Fruit fly (Drosophila melanogaster) whole organism, wandering third instar larva: Measurements from ENCODE around the gene CG15172.

Experiments
- Abd-B ChIP-seq: fragments of >200 bp; optimal IDR thresholded peaks from 2 replicates; lab custom pipeline; 2017; ENCODE audit warnings: missing biosample characterization, missing genetic modification characterization
- CG32264 ChIP-seq: fragments of 200-800 bp; sonication (Bioruptor generic); optimal IDR thresholded peaks from 2 replicates; lab custom pipeline; 2016; ENCODE audit warnings: missing biosample characterization, missing genetic modification characterization
- CG9705 ChIP-seq: fragments of 200-800 bp; sonication (Bioruptor generic); optimal IDR thresholded peaks from 2 replicates; lab custom pipeline; 2018; ENCODE audit warnings: missing biosample characterization, mild to moderate bottlenecking, missing genetic modification characterization
- CrebA ChIP-seq: fragments of 200-800 bp; sonication (Bioruptor generic); optimal IDR thresholded peaks from 2 replicates; lab custom pipeline; 2016; ENCODE audit warnings: missing biosample characterization, mild to moderate bottlenecking, missing genetic modification characterization, borderline replicate concordance
- Dfd ChIP-seq: fragments of >200 bp; optimal IDR thresholded peaks from 2 replicates; lab custom pipeline; 2017; ENCODE audit warnings: missing biosample characterization, missing genetic modification characterization
- Dif ChIP-seq: fragments of 200-275, 200-300 bp; sonication (Bioruptor generic); optimal IDR thresholded peaks from 2 replicates; lab custom pipeline; 2018; ENCODE audit warnings: missing biosample characterization, missing genetic modification characterization; ENCODE audit not compliant: partially characterized antibody
- GATAd ChIP-seq: sonication (Bioruptor generic); optimal IDR thresholded peaks from 2 replicates; lab custom pipeline; 2016; ENCODE audit warnings: missing biosample characterization, missing genetic modification characterization
- HLH106 ChIP-seq: fragments of 200-800 bp; optimal IDR thresholded peaks from 3 replicates; lab custom pipeline; 2019; ENCODE audit warnings: missing biosample characterization, mild to moderate bottlenecking, missing genetic modification characterization, moderate library complexity
- Hnf4 ChIP-seq: fragments of 200-800 bp; sonication (Bioruptor generic); optimal IDR thresholded peaks from 2 replicates; lab custom pipeline; 2016; ENCODE audit warnings: missing biosample characterization, mild to moderate bottlenecking, missing genetic modification characterization
- Hr78 ChIP-seq: fragments of >200 bp; optimal IDR thresholded peaks from 2 replicates; lab custom pipeline; 2017; ENCODE audit warnings: missing biosample characterization, missing genetic modification characterization
- Hr83 ChIP-seq: fragments of 200-300 bp; sonication (Bioruptor generic); optimal IDR thresholded peaks from 2 replicates; lab custom pipeline; 2016; ENCODE audit warnings: missing biosample characterization, mild to moderate bottlenecking, missing genetic modification characterization, moderate library complexity; ENCODE audit not compliant: poor library complexity, severe bottlenecking
- Jra ChIP-seq: sonication (Bioruptor generic); optimal IDR thresholded peaks from 2 replicates; lab custom pipeline; 2016; ENCODE audit warnings: missing biosample characterization, missing genetic modification characterization
- Mio ChIP-seq: sonication (Bioruptor generic); optimal IDR thresholded peaks from 2 replicates; lab custom pipeline; 2016; ENCODE audit warnings: missing biosample characterization, missing genetic modification characterization
- Myc ChIP-seq: fragments of >200 bp; optimal IDR thresholded peaks from 2 replicates; lab custom pipeline; 2017
- N ChIP-seq: fragments of >200 bp; optimal IDR thresholded peaks from 2 replicates; lab custom pipeline; 2018; ENCODE audit warnings: missing biosample characterization, missing external identifiers, missing genetic modification characterization
- OdsH ChIP-seq: fragments of 200-800 bp; sonication (Bioruptor generic); optimal IDR thresholded peaks from 2 replicates; lab custom pipeline; 2016; ENCODE audit warnings: missing biosample characterization, mild to moderate bottlenecking, missing genetic modification characterization
- Rel ChIP-seq, 2 experiments: fragments of 200-800 bp; sonication (Bioruptor generic) in 1 of 2; optimal IDR thresholded peaks; 2 replicates in 1 of 2; 3 replicates in 1 of 2; lab custom pipeline; 2016 to 2019; ENCODE audit warnings: mild to moderate bottlenecking in 2 of 2, missing biosample characterization in 2 of 2, missing genetic modification characterization in 2 of 2, moderate library complexity in 1 of 2
- Sp1 ChIP-seq: fragments of 200-800 bp; sonication (Bioruptor generic); optimal IDR thresholded peaks from 3 replicates; lab custom pipeline; 2019; ENCODE audit warnings: missing biosample characterization, mild to moderate bottlenecking, missing genetic modification characterization, moderate library complexity
- Vsx2 ChIP-seq: fragments of 200-300, 225-300 bp; sonication (Bioruptor generic); optimal IDR thresholded peaks from 2 replicates; lab custom pipeline; 2018; ENCODE audit warnings: missing biosample characterization, missing genetic modification characterization; ENCODE audit not compliant: partially characterized antibody
- br ChIP-seq: fragments of 200-800 bp; sonication (Bioruptor generic); optimal IDR thresholded peaks from 2 replicates; lab custom pipeline; 2016; ENCODE audit warnings: missing biosample characterization, missing genetic modification characterization
- brk ChIP-seq: fragments of 200-800 bp; sonication (Bioruptor generic); optimal IDR thresholded peaks from 2 replicates; lab custom pipeline; 2016; ENCODE audit warnings: missing biosample characterization, mild to moderate bottlenecking, missing genetic modification characterization
- dl ChIP-seq, 2 experiments: fragments of 175-275, 200-275 bp in 1 of 2; fragments of 200-275 bp in 1 of 2; sonication (Bioruptor generic); optimal IDR thresholded peaks; lab custom pipeline; 2018; ENCODE audit warnings: mild to moderate bottlenecking in 2 of 2, missing biosample characterization in 2 of 2, missing genetic modification characterization in 2 of 2, moderate library complexity in 2 of 2; ENCODE audit not compliant: partially characterized antibody in 2 of 2, insufficient read depth in 1 of 2
- dmrt93B ChIP-seq: fragments of 200-800 bp; sonication (Bioruptor generic); optimal IDR thresholded peaks from 2 replicates; lab custom pipeline; 2018; ENCODE audit warnings: missing biosample characterization, mild to moderate bottlenecking, missing genetic modification characterization
- dsf ChIP-seq: sonication (Bioruptor generic); optimal IDR thresholded peaks from 2 replicates; lab custom pipeline; 2016; ENCODE audit warnings: missing biosample characterization, missing genetic modification characterization, borderline replicate concordance
- ey ChIP-seq: fragments of 200-800 bp; sonication (Bioruptor generic); optimal IDR thresholded peaks from 2 replicates; lab custom pipeline; 2016; ENCODE audit warnings: missing biosample characterization, missing genetic modification characterization
- foxo ChIP-seq, 2 experiments: fragments of 200-800 bp; sonication (Bioruptor generic); optimal IDR thresholded peaks; 2 replicates in 1 of 2; 3 replicates in 1 of 2; lab custom pipeline; 2016 to 2017; ENCODE audit warnings: missing biosample characterization in 2 of 2, missing genetic modification characterization in 2 of 2
- fru ChIP-seq: fragments of 200-800 bp; sonication (Bioruptor generic); optimal IDR thresholded peaks from 3 replicates; lab custom pipeline; 2016; ENCODE audit warnings: missing biosample characterization, mild to moderate bottlenecking, missing genetic modification characterization
- h ChIP-seq: fragments of 200-800 bp; sonication (Bioruptor generic); optimal IDR thresholded peaks from 3 replicates; lab custom pipeline; 2016; ENCODE audit warnings: missing biosample characterization, mild to moderate bottlenecking, missing genetic modification characterization
- jim ChIP-seq: fragments of 175-275, 200-325 bp; sonication (Bioruptor generic); optimal IDR thresholded peaks from 2 replicates; lab custom pipeline; 2016; ENCODE audit warnings: missing biosample characterization, mild to moderate bottlenecking, missing genetic modification characterization
- lola ChIP-seq: fragments of >200 bp; optimal IDR thresholded peaks from 2 replicates; lab custom pipeline; 2017; ENCODE audit warnings: missing biosample characterization, missing genetic modification characterization
- pan ChIP-seq: fragments of >200 bp; optimal IDR thresholded peaks from 2 replicates; lab custom pipeline; 2017
- psq ChIP-seq: fragments of 200-800 bp; sonication (Bioruptor generic); optimal IDR thresholded peaks from 3 replicates; lab custom pipeline; 2017; ENCODE audit warnings: missing biosample characterization, mild to moderate bottlenecking, missing genetic modification characterization, moderate library complexity
- rgr ChIP-seq: fragments of 200-800 bp; sonication (Bioruptor generic); optimal IDR thresholded peaks from 3 replicates; lab custom pipeline; 2016; ENCODE audit warnings: missing biosample characterization, mild to moderate bottlenecking, missing genetic modification characterization
- sage ChIP-seq: fragments of 200-800 bp; sonication (Bioruptor generic); optimal IDR thresholded peaks from 2 replicates; lab custom pipeline; 2016; ENCODE audit warnings: missing biosample characterization, mild to moderate bottlenecking, missing genetic modification characterization
- sv ChIP-seq: fragments of 200-800 bp; sonication (Bioruptor generic); optimal IDR thresholded peaks from 3 replicates; lab custom pipeline; 2016; ENCODE audit warnings: missing biosample characterization, missing genetic modification characterization
- tai ChIP-seq: sonication (Bioruptor generic); optimal IDR thresholded peaks from 2 replicates; lab custom pipeline; 2016; ENCODE audit warnings: missing biosample characterization, missing genetic modification characterization
- usp ChIP-seq: fragments of >200 bp; optimal IDR thresholded peaks from 2 replicates; lab custom pipeline; 2017; ENCODE audit warnings: missing biosample characterization, missing genetic modification characterization
- woc ChIP-seq: sonication (Bioruptor generic); optimal IDR thresholded peaks from 2 replicates; lab custom pipeline; 2016; ENCODE audit warnings: missing biosample characterization, mild to moderate bottlenecking, missing genetic modification characterization

CG15172 gene

dm6 chr2L:19022221-19022516, at the start of gene CG15172:
CG15172 (plus strand) TSS chr2L:19022417.
- TF ChIP-seq CG9705 (GFP tag; lab: Kevin White, UChicago), result no peak
- TF ChIP-seq Hr83 (GFP tag; lab: Kevin White, UChicago), result no peak
- no peak for TF ChIP-seq Sp1 (GFP tag; lab: Kevin White, UChicago)
- TF ChIP-seq rgr (GFP tag; lab: Kevin White, UChicago), result no peak
- no peak for TF ChIP-seq CG32264
- no peak for TF ChIP-seq ey (GFP tag; lab: Kevin White, UChicago)
- TF ChIP-seq Myc (lab: Kevin White, UChicago), result no peak
- no peak for TF ChIP-seq OdsH
- TF ChIP-seq HLH106 (tag; lab: Kevin White, UChicago), result no peak
- no peak for TF ChIP-seq psq
- TF ChIP-seq N (GFP tag; lab: Kevin White, UChicago), result no peak
- no peak for TF ChIP-seq foxo (GFP tag; optimal IDR thresholded peaks at IDR 0.05; lab: Kevin White, UChicago)
- TF ChIP-seq woc (GFP tag; lab: Kevin White, UChicago), result no peak
- no peak for TF ChIP-seq Vsx2 (GFP tag; lab: Kevin White, UChicago)
- no peak for TF ChIP-seq dmrt93B (GFP tag; lab: Kevin White, UChicago)
- no peak for TF ChIP-seq Jra (GFP tag; lab: Kevin White, UChicago)
- TF ChIP-seq dsf (GFP tag; lab: Kevin White, UChicago), result no peak
- no peak for TF ChIP-seq GATAd (GFP tag; lab: Kevin White, UChicago)

DNA sequence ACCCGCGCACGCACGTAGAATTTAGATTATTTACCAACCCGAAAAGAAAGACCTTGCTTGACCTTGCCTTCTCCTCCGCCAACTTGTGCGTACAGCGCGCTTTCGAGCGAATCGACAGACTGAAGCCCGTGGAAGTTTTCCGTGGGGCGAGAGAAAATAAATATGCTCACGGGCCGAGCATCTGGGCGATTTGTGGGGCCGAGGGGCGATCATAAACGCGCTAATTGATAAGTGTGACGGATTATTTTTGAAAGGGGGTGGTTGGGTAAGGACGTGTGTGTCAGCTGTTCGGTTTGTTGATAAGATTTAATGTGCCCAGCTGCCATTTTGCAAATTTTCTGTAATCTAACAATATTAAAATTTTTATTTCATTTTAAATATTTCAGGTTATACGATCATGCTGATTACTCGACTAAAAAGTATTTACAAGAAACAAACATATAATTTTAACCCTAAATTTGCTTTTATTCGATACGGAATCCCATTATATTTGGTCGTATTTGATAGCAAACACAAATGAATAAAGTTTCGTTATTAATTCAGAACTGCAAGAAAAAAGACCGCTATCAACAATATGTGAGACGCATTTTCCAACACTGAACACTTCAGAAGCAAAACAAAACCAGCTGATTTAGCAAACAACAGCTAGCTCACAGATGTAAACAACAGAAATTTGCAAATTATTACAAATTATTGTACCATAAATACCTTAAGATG, 48.0 kb upstream of the CG15172 start, which contains the start of the genes L2HGDH and CG10431:
L2HGDH (minus strand) TSS at position 386 of the 717 bp plus-strand sequence.
CG10431 (plus strand) TSS at position 648 of the 717 bp plus-strand sequence.
- TF ChIP-seq Abd-B (GFP tag; lab: Kevin White, UChicago) (no peak), fru (GFP tag; lab: Kevin White, UChicago) (peak; percentile 79), sage (GFP tag; lab: Kevin White, UChicago) (peak; percentile 24), dsf (GFP tag; lab: Kevin White, UChicago) (peak; percentile 32), dmrt93B (GFP tag; lab: Kevin White, UChicago) (no peak), CrebA (GFP tag; lab: Kevin White, UChicago) (no peak), N (GFP tag; lab: Kevin White, UChicago) (no peak), HLH106 (tag; lab: Kevin White, UChicago) (peak; percentile 80), Vsx2 (GFP tag; lab: Kevin White, UChicago) (no peak), rgr (GFP tag; lab: Kevin White, UChicago) (peak; percentile 76), OdsH (peak; percentile 78), jim (no peak), Mio (no peak), br (peak; percentile 71), Hr78 (GFP tag; lab: Kevin White, UChicago) (no peak), ey (GFP tag; lab: Kevin White, UChicago) (peak; percentile 52), CG9705 (GFP tag; lab: Kevin White, UChicago) (peak; percentile 69), Jra (GFP tag; lab: Kevin White, UChicago) (peak; percentile 79), Sp1 (GFP tag; lab: Kevin White, UChicago) (peak; percentile 85), Hr83 (GFP tag; lab: Kevin White, UChicago) (peak; percentile 22), sv (GFP tag; lab: Kevin White, UChicago) (peak; percentile 48), dl (GFP tag; optimal IDR thresholded peaks at IDR 0.05; lab: Kevin White, UChicago; ENCODE audit: insufficient read depth in 1 of 2, partially characterized antibody in 2 of 2) (no peak), GATAd (GFP tag; lab: Kevin White, UChicago) (peak; percentile 64), Hnf4 (GFP tag; lab: Kevin White, UChicago) (peak; percentile 77), h (GFP tag; lab: Kevin White, UChicago) (peak; percentile 83), tai (GFP tag; lab: Kevin White, UChicago) (no peak), usp (GFP tag; lab: Kevin White, UChicago) (no peak), Dfd (GFP tag; lab: Kevin White, UChicago) (no peak), Myc (lab: Kevin White, UChicago) (no peak), psq (peak; percentile 57), foxo (GFP tag; optimal IDR thresholded peaks at IDR 0.05; lab: Kevin White, UChicago) (peak in 1 of 2 experiments; percentile 81), woc (GFP tag; lab: Kevin White, UChicago) (peak; percentile 57), CG32264 (peak; percentile 20), Dif (GFP tag; lab: Kevin White, UChicago) (peak; percentile 60), brk (GFP tag; lab: Kevin White, UChicago) (no peak), Rel (GFP tag; optimal IDR thresholded peaks at IDR 0.05; lab: Kevin White, UChicago) (no peak), Rel (tag; optimal IDR thresholded peaks at IDR 0.05; lab: Kevin White, UChicago) (peak; percentile 57), lola (no peak), pan (lab: Kevin White, UChicago) (no peak)
